Worm (Caenorhabditis elegans): Measurements from ENCODE around the gene poml-1.

DNA sequence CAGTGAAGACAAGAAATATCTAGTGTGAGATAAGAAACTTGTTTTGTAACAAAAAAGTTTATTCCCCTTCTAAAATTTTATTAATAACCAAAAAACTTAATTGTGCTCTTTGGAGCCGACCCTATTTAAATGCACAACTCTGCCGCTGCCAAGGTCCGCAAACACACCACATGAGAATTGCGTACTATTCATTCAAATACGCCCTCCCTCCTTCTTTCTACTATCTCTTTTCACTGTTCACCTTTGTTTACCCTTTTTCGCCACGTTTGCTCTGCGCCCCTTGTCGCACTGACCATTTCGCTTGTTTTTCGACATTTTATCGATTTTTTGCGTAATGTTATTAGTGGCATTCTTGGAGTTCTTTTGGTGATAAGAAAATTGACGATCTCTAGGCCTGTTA is 53.1 kb downstream of the poml-1 start:
- TF ChIP-seq fos-1 (tag; optimal IDR thresholded peaks at IDR 0.05), result no peak
- no peak for TF ChIP-seq unc-98 (GFP tag; IDR thresholded peaks at IDR 0.05)
- no peak for TF ChIP-seq skn-1 (tag; optimal IDR thresholded peaks at IDR 0.05)
- no peak for TF ChIP-seq mef-2 (tag; optimal IDR thresholded peaks at IDR 0.05)
- TF ChIP-seq unc-30 (tag; optimal IDR thresholded peaks at IDR 0.05), result no peak
- TF ChIP-seq mab-9 (GFP tag; IDR thresholded peaks at IDR 0.05), result no peak
- no peak for TF ChIP-seq nhr-84 (tag; optimal IDR thresholded peaks at IDR 0.05)
- no peak for TF ChIP-seq nhr-11 (tag; optimal IDR thresholded peaks at IDR 0.05)
- TF ChIP-seq efl-3 (GFP tag; optimal IDR thresholded peaks at IDR 0.05), result no peak
- TF ChIP-seq mdl-1 (tag; optimal IDR thresholded peaks at IDR 0.05), result peak in 1 of 2 experiments; percentile 29
- no peak for TF ChIP-seq nhr-76 (tag; optimal IDR thresholded peaks at IDR 0.05)
- TF ChIP-seq egl-27 (tag; optimal IDR thresholded peaks at IDR 0.05), result no peak
